Fruit fly (Drosophila melanogaster) whole organism, embryonic: ENCODE results near the gene Jhbp14.

ENCODE experiments used
- ATbp ChIP-seq: fragments of 200-800 bp; sonication (Bioruptor generic); optimal IDR thresholded peaks from 2 replicates; lab custom pipeline; 2017; ENCODE audit warnings: missing biosample characterization, mild to moderate bottlenecking, missing genetic modification characterization, missing genetic modification reagents
- Adf1 ChIP-seq: fragments of 200-800 bp; sonication (Bioruptor generic); IDR thresholded peaks from 2 replicates; pipeline ENCODE4 v1.3.6; 2022; ENCODE audit warnings: missing biosample characterization, missing genetic modification characterization
- CG10543 ChIP-seq: fragments of 200-800 bp; sonication (Bioruptor generic); optimal IDR thresholded peaks from 3 replicates; lab custom pipeline; 2017; ENCODE audit warnings: missing biosample characterization, mild to moderate bottlenecking, missing genetic modification characterization, moderate library complexity
- CG12219 ChIP-seq: fragments of 200-800 bp; sonication (Bioruptor generic); optimal IDR thresholded peaks from 3 replicates; lab custom pipeline; 2018; ENCODE audit warnings: missing biosample characterization, mild to moderate bottlenecking, missing genetic modification characterization
- CG12236 ChIP-seq: fragments of 200-800 bp; sonication (Bioruptor generic); optimal IDR thresholded peaks from 2 replicates; lab custom pipeline; 2016; ENCODE audit warnings: missing biosample characterization, missing genetic modification characterization
- CG12769 ChIP-seq: fragments of 200-800 bp; sonication (Bioruptor generic); optimal IDR thresholded peaks from 2 replicates; lab custom pipeline; 2019; ENCODE audit warnings: missing biosample characterization, mild to moderate bottlenecking, missing genetic modification characterization, moderate library complexity
- CG14667 ChIP-seq: fragments of 200-800 bp; sonication (Bioruptor generic); IDR thresholded peaks from 2 replicates; pipeline ENCODE4 v1.3.6; 2022; ENCODE audit warnings: missing biosample characterization, missing genetic modification characterization
- CG1792 ChIP-seq: fragments of 200-800 bp; sonication (Bioruptor generic); optimal IDR thresholded peaks from 2 replicates; lab custom pipeline; 2016; ENCODE audit warnings: missing biosample characterization, missing genetic modification characterization
- CG18476 ChIP-seq: fragments of 200-800 bp; sonication (Bioruptor generic); optimal IDR thresholded peaks from 2 replicates; lab custom pipeline; 2016; ENCODE audit warnings: missing biosample characterization, mild to moderate bottlenecking, missing genetic modification characterization
- CG2712 ChIP-seq: fragments of 200-800 bp; optimal IDR thresholded peaks from 3 replicates; lab custom pipeline; 2019; ENCODE audit warnings: missing biosample characterization, mild to moderate bottlenecking, missing genetic modification characterization, moderate library complexity
- CG31224 ChIP-seq: fragments of 200-800 bp; sonication (Bioruptor generic); IDR thresholded peaks from 2 replicates; pipeline ENCODE4 v1.3.6; 2022; ENCODE audit warnings: missing biosample characterization, missing genetic modification characterization
- CG3407 ChIP-seq: fragments of 200-800 bp; sonication (Bioruptor generic); optimal IDR thresholded peaks from 2 replicates; lab custom pipeline; 2018; ENCODE audit warnings: missing biosample characterization, mild to moderate bottlenecking, missing genetic modification characterization
- CG34376 ChIP-seq: fragments of 200-800 bp; sonication (Bioruptor generic); optimal IDR thresholded peaks from 2 replicates; lab custom pipeline; 2018; ENCODE audit warnings: missing biosample characterization, mild to moderate bottlenecking, missing genetic modification characterization
- CG6254 ChIP-seq: fragments of 200-800 bp; sonication (Bioruptor generic); optimal IDR thresholded peaks from 3 replicates; lab custom pipeline; 2017; ENCODE audit warnings: mild to moderate bottlenecking, missing biosample characterization, missing genetic modification reagents, missing genetic modification characterization
- CG6765 ChIP-seq: fragments of 200-800 bp; sonication (Bioruptor generic); optimal IDR thresholded peaks from 3 replicates; lab custom pipeline; 2017; ENCODE audit warnings: missing biosample characterization, mild to moderate bottlenecking, missing genetic modification characterization
- CG8478 ChIP-seq: fragments of >200 bp; optimal IDR thresholded peaks from 2 replicates; lab custom pipeline; 2018
- CG9609 ChIP-seq: fragments of 200-800 bp; sonication (Bioruptor generic); optimal IDR thresholded peaks from 3 replicates; lab custom pipeline; 2016; ENCODE audit warnings: missing biosample characterization, missing genetic modification characterization
- CG9817 ChIP-seq: fragments of 200-800 bp; sonication (Bioruptor generic); optimal IDR thresholded peaks from 2 replicates; lab custom pipeline; 2018; ENCODE audit warnings: missing biosample characterization, mild to moderate bottlenecking, missing genetic modification characterization, moderate library complexity
- Dip2 ChIP-seq: fragments of 200-800 bp; sonication (Bioruptor generic); IDR thresholded peaks from 2 replicates; pipeline ENCODE4 v1.3.6; 2022; ENCODE audit warnings: missing biosample characterization, missing genetic modification characterization
- Dll ChIP-seq: fragments of 200-800 bp; sonication (Bioruptor generic); IDR thresholded peaks from 4 replicates; pipeline ENCODE4 v1.3.6; 2022; ENCODE audit warnings: missing biosample characterization, missing genetic modification characterization; ENCODE audit not compliant: partially characterized antibody
- E2f1 ChIP-seq: fragments of 200-800 bp; sonication (Bioruptor generic); IDR thresholded peaks from 2 replicates; pipeline ENCODE4 v1.3.6; 2022; ENCODE audit warnings: missing biosample characterization, missing genetic modification characterization
- Ets65A ChIP-seq: fragments of 200-800 bp; sonication (Bioruptor generic); peaks from one replicate; lab custom pipeline; 2016; ENCODE audit warnings: missing biosample characterization, missing genetic modification characterization
- H2.0 ChIP-seq: fragments of 200-800 bp; sonication (Bioruptor generic); IDR thresholded peaks from 2 replicates; pipeline ENCODE4 v1.3.6; 2022; ENCODE audit warnings: missing biosample characterization, missing genetic modification characterization
- Hr3 ChIP-seq: fragments of 200-800 bp; sonication (Bioruptor generic); optimal IDR thresholded peaks from 3 replicates; lab custom pipeline; 2016; ENCODE audit warnings: missing biosample characterization, missing genetic modification characterization
- Hr51 ChIP-seq, 2 experiments: fragments of 200-800 bp; sonication (Bioruptor generic); optimal IDR thresholded peaks; 2 replicates in 1 of 2; 3 replicates in 1 of 2; lab custom pipeline; 2016 to 2018; ENCODE audit warnings: missing biosample characterization in 2 of 2, missing genetic modification characterization in 2 of 2, mild to moderate bottlenecking in 1 of 2, moderate library complexity in 1 of 2
- Hr78 ChIP-seq, 2 experiments: fragments of 200-800 bp in 1 of 2; fragments of >200 bp in 1 of 2; sonication (Bioruptor generic) in 1 of 2; optimal IDR thresholded peaks; 2 replicates each; lab custom pipeline; 2017 to 2019; ENCODE audit warnings: missing biosample characterization in 2 of 2, missing genetic modification characterization in 2 of 2, mild to moderate bottlenecking in 1 of 2, moderate library complexity in 1 of 2
- Lpt ChIP-seq: fragments of >200 bp; optimal IDR thresholded peaks from 2 replicates; lab custom pipeline; 2018; ENCODE audit warnings: missing biosample characterization, missing genetic modification characterization
- MTF-1 ChIP-seq: fragments of 200-800 bp; sonication (Bioruptor generic); optimal IDR thresholded peaks from 2 replicates; lab custom pipeline; 2018; ENCODE audit warnings: missing biosample characterization, mild to moderate bottlenecking, missing genetic modification characterization, borderline replicate concordance
- Max ChIP-seq: fragments of 200-800 bp; sonication (Bioruptor generic); optimal IDR thresholded peaks from 2 replicates; lab custom pipeline; 2016; ENCODE audit warnings: missing biosample characterization, mild to moderate bottlenecking, missing genetic modification characterization
- NFAT ChIP-seq: fragments of 200-800 bp; sonication (Bioruptor generic); IDR thresholded peaks from 2 replicates; pipeline ENCODE4 v1.3.6; 2022; ENCODE audit warnings: missing biosample characterization, missing genetic modification characterization
- Scr ChIP-seq: fragments of 200-800 bp; sonication (Bioruptor generic); IDR thresholded peaks from 2 replicates; pipeline ENCODE4 v1.3.6; 2022; ENCODE audit warnings: missing biosample characterization, missing genetic modification characterization; ENCODE audit not compliant: partially characterized antibody
- Usf ChIP-seq: fragments of 200-800 bp; sonication (Bioruptor generic); optimal IDR thresholded peaks from 2 replicates; lab custom pipeline; 2017; ENCODE audit warnings: missing genotype, missing biosample characterization, missing genetic modification characterization
- caup ChIP-seq: fragments of 200-800 bp; sonication (Bioruptor generic); optimal IDR thresholded peaks from 3 replicates; lab custom pipeline; 2017; ENCODE audit warnings: missing biosample characterization, mild to moderate bottlenecking, missing genetic modification characterization, moderate library complexity; ENCODE audit not compliant: severe bottlenecking
- corto ChIP-seq: fragments of 200-800 bp; sonication (Bioruptor generic); optimal IDR thresholded peaks from 2 replicates; lab custom pipeline; 2016; ENCODE audit warnings: missing biosample characterization, mild to moderate bottlenecking, missing genetic modification characterization, moderate library complexity
- danr ChIP-seq: fragments of 200-800 bp; sonication (Bioruptor generic); IDR thresholded peaks from 2 replicates; pipeline ENCODE4 v1.3.6; 2022; ENCODE audit warnings: missing biosample characterization, missing genetic modification characterization
- en ChIP-seq: fragments of 200-800 bp; sonication (Bioruptor generic); optimal IDR thresholded peaks from 2 replicates; lab custom pipeline; 2016; ENCODE audit warnings: missing biosample characterization, missing genetic modification characterization
- ind ChIP-seq: fragments of 200-800 bp; sonication (Bioruptor generic); optimal IDR thresholded peaks from 3 replicates; lab custom pipeline; 2016; ENCODE audit warnings: missing biosample characterization, missing genetic modification characterization
- lab ChIP-seq: fragments of 200-800 bp; sonication (Bioruptor generic); optimal IDR thresholded peaks from 3 replicates; lab custom pipeline; 2017; ENCODE audit warnings: missing biosample characterization, missing genetic modification characterization, mild to moderate bottlenecking, moderate library complexity, missing genetic modification reagents
- lmd ChIP-seq: fragments of 200-800 bp; sonication (Bioruptor generic); IDR thresholded peaks from 2 replicates; pipeline ENCODE4 v1.3.6; 2022; ENCODE audit warnings: missing biosample characterization, missing genetic modification characterization
- lov ChIP-seq, 2 experiments: fragments of 200-800 bp in 1 of 2; fragments of >200 bp in 1 of 2; sonication (Bioruptor generic) in 1 of 2; IDR thresholded peaks in 1 of 2; optimal IDR thresholded peaks in 1 of 2; 2 replicates in 1 of 2; 3 replicates in 1 of 2; pipeline versions ENCODE4 v1.3.6 to Lab custom; 2017 to 2022; ENCODE audit warnings: missing biosample characterization in 1 of 2, missing genetic modification characterization in 1 of 2
- otp ChIP-seq: fragments of 200-800 bp; sonication (Bioruptor generic); IDR thresholded peaks from 3 replicates; pipeline ENCODE4, ENCODE4 v1.3.6; 2022; ENCODE audit warnings: missing biosample characterization, missing genetic modification characterization
- pfk ChIP-seq: fragments of 200-800 bp; sonication (Bioruptor generic); optimal IDR thresholded peaks from 2 replicates; lab custom pipeline; 2018; ENCODE audit warnings: missing biosample characterization, mild to moderate bottlenecking, missing genetic modification characterization, moderate library complexity
- pita ChIP-seq: fragments of 200-800 bp; sonication (Bioruptor generic); optimal IDR thresholded peaks from 2 replicates; lab custom pipeline; 2017; ENCODE audit warnings: missing biosample characterization, mild to moderate bottlenecking, missing genetic modification characterization
- ranshi ChIP-seq: fragments of 200-800 bp; sonication (Bioruptor generic); IDR thresholded peaks from 2 replicates; pipeline ENCODE4 v1.3.6; 2022; ENCODE audit warnings: missing biosample characterization, missing genetic modification characterization
- row ChIP-seq: fragments of 200-800 bp; sonication (Bioruptor generic); IDR thresholded peaks from 3 replicates; pipeline ENCODE4 v1.3.6; 2022; ENCODE audit warnings: missing biosample characterization, missing genetic modification characterization
- sc ChIP-seq, 3 experiments: fragments of >200 bp in 2 of 3; fragments of 200-800 bp in 1 of 3; sonication (Bioruptor generic) in 1 of 3; optimal IDR thresholded peaks; 2 replicates in 2 of 3; 3 replicates in 1 of 3; lab custom pipeline; 2017; ENCODE audit warnings: mild to moderate bottlenecking in 1 of 3, missing biosample characterization in 1 of 3, missing genetic modification characterization in 1 of 3, missing genetic modification reagents in 1 of 3
- sim ChIP-seq: fragments of 200-800 bp; sonication (Bioruptor generic); IDR thresholded peaks from 2 replicates; pipeline ENCODE4 v1.3.6; 2022; ENCODE audit warnings: missing biosample characterization, missing genetic modification characterization
- sug ChIP-seq: fragments of 200-800 bp; optimal IDR thresholded peaks from 2 replicates; lab custom pipeline; 2019; ENCODE audit warnings: missing biosample characterization, mild to moderate bottlenecking, missing genetic modification characterization, moderate library complexity
- zfh1 ChIP-seq: fragments of 200-800 bp; sonication (Bioruptor generic); IDR thresholded peaks from 3 replicates; pipeline ENCODE4 v1.3.6; 2022; ENCODE audit warnings: missing biosample characterization, missing genetic modification characterization

The Jhbp14 gene

dm6 chr2L:13219281-13220092 lies 16.8 kb upstream of the Jhbp14 start, which contains the start of the genes CG9426 and mRF1 (continued):
- TF ChIP-seq sc (optimal IDR thresholded peaks at IDR 0.05; lab: Kevin White, UChicago), result no peak
- TF ChIP-seq sc (GFP tag; optimal IDR thresholded peaks at IDR 0.05; lab: Kevin White, UChicago), result no peak
- TF ChIP-seq otp (GFP tag; lab: Robert Waterston, UW), result no peak
- no peak for TF ChIP-seq sim (GFP tag; lab: Robert Waterston, UW)
- no peak for TF ChIP-seq CG6254 (GFP tag; lab: Kevin White, UChicago)
- TF ChIP-seq lov (optimal IDR thresholded peaks at IDR 0.05; lab: Kevin White, UChicago), result no peak
- TF ChIP-seq lov (GFP tag; IDR thresholded peaks at IDR 0.05; lab: Robert Waterston, UW), result no peak
- TF ChIP-seq E2f1 (GFP tag; lab: Robert Waterston, UW), result no peak
- peak; percentile 94 for TF ChIP-seq Dll
- no peak for TF ChIP-seq pita (GFP tag; lab: Kevin White, UChicago)
- TF ChIP-seq CG2712 (tag; lab: Kevin White, UChicago), result peak; percentile 59
- no peak for TF ChIP-seq H2.0 (GFP tag; lab: Robert Waterston, UW)
- TF ChIP-seq lmd (GFP tag; lab: Robert Waterston, UW), result no peak
- no peak for TF ChIP-seq CG10543 (GFP tag; lab: Kevin White, UChicago)
- TF ChIP-seq ATbp (GFP tag; lab: Kevin White, UChicago), result no peak
- no peak for TF ChIP-seq MTF-1
- no peak for TF ChIP-seq NFAT (GFP tag; lab: Robert Waterston, UW)
- no peak for TF ChIP-seq CG9817 (tag; lab: Kevin White, UChicago)
- no peak for TF ChIP-seq Hr78 (GFP tag; optimal IDR thresholded peaks at IDR 0.05; lab: Kevin White, UChicago)
- no peak for TF ChIP-seq pfk (GFP tag; lab: Kevin White, UChicago)
- TF ChIP-seq CG1792 (GFP tag; lab: Kevin White, UChicago), result no peak
- peak; percentile 50 for TF ChIP-seq sug (tag; lab: Kevin White, UChicago)
- TF ChIP-seq ranshi, result no peak
- peak; percentile 41 for TF ChIP-seq CG12769
- TF ChIP-seq CG18476, result no peak
- TF ChIP-seq danr (GFP tag; lab: Robert Waterston, UW), result no peak
- TF ChIP-seq caup (GFP tag; lab: Kevin White, UChicago), result peak; percentile 5
- TF ChIP-seq CG12236 (GFP tag; lab: Kevin White, UChicago), result no peak
- no peak for TF ChIP-seq lab (GFP tag; lab: Kevin White, UChicago)
- TF ChIP-seq Lpt, result no peak
- no peak for TF ChIP-seq CG12219 (GFP tag; lab: Kevin White, UChicago)
- TF ChIP-seq Scr (GFP tag; lab: Robert Waterston, UW), result peak; percentile 97
- no peak for TF ChIP-seq CG14667 (GFP tag; lab: Robert Waterston, UW)
- TF ChIP-seq Hr3 (GFP tag; lab: Kevin White, UChicago), result no peak
- no peak for TF ChIP-seq CG31224 (GFP tag; lab: Robert Waterston, UW)
- peak; percentile 65 for TF ChIP-seq CG34376 (GFP tag; lab: Kevin White, UChicago)
- TF ChIP-seq Dip2, result no peak
- TF ChIP-seq Adf1 (GFP tag; lab: Robert Waterston, UW), result no peak
- no peak for TF ChIP-seq corto
- peak; percentile 39; the same call in 1 of the 3 replicates for TF ChIP-seq row
- no peak for TF ChIP-seq ind (GFP tag; lab: Kevin White, UChicago)
- no peak for TF ChIP-seq Usf (GFP tag; lab: Kevin White, UChicago)
- no peak for TF ChIP-seq Hr51 (GFP tag; optimal IDR thresholded peaks at IDR 0.05; lab: Kevin White, UChicago)
- TF ChIP-seq Ets65A (GFP tag; lab: Kevin White, UChicago), result no peak
- no peak for TF ChIP-seq en (GFP tag; lab: Kevin White, UChicago)
- TF ChIP-seq zfh1 (GFP tag; lab: Robert Waterston, UW), result no peak
- peak; percentile 7 for TF ChIP-seq CG9609
- TF ChIP-seq CG8478 (lab: Kevin White, UChicago), result no peak
- TF ChIP-seq CG3407, result no peak
- TF ChIP-seq Max, result no peak
- TF ChIP-seq CG6765 (GFP tag; lab: Kevin White, UChicago), result no peak
